Worm (Caenorhabditis elegans) whole organism, young adult: ENCODE results near the gene hex-1.

Experiments used
- B0019.2 ChIP-seq: fragments of 200-800 bp; sonication (Bioruptor generic); conservative IDR thresholded peaks from 2 replicates; pipeline ENCODE4 v1.3.6; 2022; ENCODE audit warnings: missing genetic modification reagents, missing genetic modification characterization, missing compliant biosample characterization
- K11D2.4 ChIP-seq: fragments of 200-800 bp; sonication (Bioruptor generic); IDR thresholded peaks from 2 replicates; pipeline ENCODE4 v1.3.6; 2022; ENCODE audit warnings: missing genetic modification reagents, missing genetic modification characterization, missing compliant biosample characterization
- Y56A3A.18 ChIP-seq: fragments of 200-800 bp; sonication (Bioruptor generic); IDR thresholded peaks from 2 replicates; pipeline ENCODE4 v1.3.6; 2022; ENCODE audit warnings: missing genetic modification reagents, missing genetic modification characterization, missing compliant biosample characterization
- dpff-1 ChIP-seq: sonication (generic microtip); optimal IDR thresholded peaks from 2 replicates; lab custom pipeline; 2017; ENCODE audit warnings: mild to moderate bottlenecking, missing genetic modification characterization, missing compliant biosample characterization
- egl-44 ChIP-seq: fragments of 200-800 bp; sonication (Bioruptor generic); IDR thresholded peaks from 2 replicates; pipeline ENCODE4 v1.3.6; 2022; ENCODE audit warnings: missing genetic modification reagents, missing genetic modification characterization, missing compliant biosample characterization
- hmg-20 ChIP-seq: fragments of 200-800 bp; sonication (Bioruptor generic); IDR thresholded peaks from 2 replicates; pipeline ENCODE4 v1.3.6; 2022; ENCODE audit warnings: missing genetic modification reagents, missing genetic modification characterization, missing compliant biosample characterization
- let-607 ChIP-seq, 2 experiments: fragments of 200-800 bp in 1 of 2; sonication (Bioruptor generic) in 1 of 2; sonication (generic microtip) in 1 of 2; optimal IDR thresholded peaks; 2 replicates each; lab custom pipeline; 2016 to 2018; ENCODE audit warnings: mild to moderate bottlenecking in 2 of 2, missing compliant biosample characterization in 2 of 2, missing genetic modification characterization in 2 of 2, moderate library complexity in 2 of 2, missing genotype in 1 of 2
- nhr-179 ChIP-seq: sonication (generic microtip); optimal IDR thresholded peaks from 2 replicates; lab custom pipeline; 2016; ENCODE audit warnings: mild to moderate bottlenecking, missing genetic modification characterization, missing compliant biosample characterization

ce11 chrX:2237438-2237961, 16.6 kb downstream of the hex-1 start, which contains the start of gene vha-15:
- TF ChIP-seq let-607 (tag; optimal IDR thresholded peaks at IDR 0.05; lab: Kevin White, UChicago) = no peak
- no peak for TF ChIP-seq K11D2.4
- TF ChIP-seq egl-44 = no peak
- 0 out of 2 replicates have a peak, but pooled peaks have one; percentile 45 for TF ChIP-seq Y56A3A.18 (GFP tag; lab: Robert Waterston, UW)
- TF ChIP-seq nhr-179 (tag; lab: Kevin White, UChicago) = no peak
- no peak for TF ChIP-seq hmg-20 (GFP tag; lab: Robert Waterston, UW)
- TF ChIP-seq dpff-1 (tag; lab: Kevin White, UChicago) = no peak
- TF ChIP-seq B0019.2 (GFP tag; lab: Robert Waterston, UW) = no peak
